Worm (Caenorhabditis elegans) whole organism, L2 larva: ENCODE data around the gene C14B9.2.

Experiments used
- C34F6.9 ChIP-seq: fragments of 150-350 bp; optimal IDR thresholded peaks from 2 replicates; lab custom pipeline; 2014; ENCODE audit warnings: missing biosample characterization, missing genetic modification characterization
- F13H6.1 ChIP-seq: sonication (generic microtip); optimal IDR thresholded peaks from 2 replicates; lab custom pipeline; 2016; ENCODE audit warnings: missing genetic modification characterization, missing compliant biosample characterization
- R02D3.7 ChIP-seq: fragments of 150-350 bp; optimal IDR thresholded peaks from 2 replicates; lab custom pipeline; 2014; ENCODE audit warnings: missing biosample characterization, missing genetic modification characterization
- Y55F3AM.14 ChIP-seq: fragments of 200-800 bp; sonication (Bioruptor generic); optimal IDR thresholded peaks from 2 replicates; lab custom pipeline; 2018; ENCODE audit warnings: mild to moderate bottlenecking, missing genetic modification characterization, missing compliant biosample characterization
- ZK546.5 ChIP-seq: sonication (generic microtip); optimal IDR thresholded peaks from 2 replicates; lab custom pipeline; 2017; ENCODE audit warnings: missing biosample characterization, missing genetic modification characterization
- alr-1 ChIP-seq: fragments of 150-350 bp; optimal IDR thresholded peaks from 2 replicates; lab custom pipeline; 2014; ENCODE audit warnings: missing biosample characterization, missing genetic modification characterization
- aly-2 ChIP-seq: fragments of 150-350 bp; optimal IDR thresholded peaks from 2 replicates; lab custom pipeline; 2014; ENCODE audit warnings: missing biosample characterization, missing genetic modification characterization
- ama-1 ChIP-seq: fragments of 150-350 bp; optimal IDR thresholded peaks from 2 replicates; lab custom pipeline; 2018; ENCODE audit warnings: inconsistent platforms
- blmp-1 ChIP-seq: sonication (generic microtip); optimal IDR thresholded peaks from 2 replicates; lab custom pipeline; 2017; ENCODE audit warnings: missing genetic modification characterization, mild to moderate bottlenecking, missing compliant biosample characterization, antibody characterized with exemption, moderate library complexity; ENCODE audit not compliant: insufficient read depth
- ceh-16 ChIP-seq: fragments of 150-350 bp; optimal IDR thresholded peaks from 2 replicates; lab custom pipeline; 2014; ENCODE audit warnings: missing biosample characterization, missing genetic modification characterization
- ceh-82 ChIP-seq: fragments of 150-350 bp; optimal IDR thresholded peaks from 2 replicates; lab custom pipeline; 2014; ENCODE audit warnings: missing biosample characterization, missing genetic modification characterization
- crh-2 ChIP-seq: sonication (generic microtip); optimal IDR thresholded peaks from 2 replicates; lab custom pipeline; 2017; ENCODE audit warnings: missing biosample characterization, missing genetic modification characterization
- dmd-4 ChIP-seq: sonication (generic microtip); optimal IDR thresholded peaks from 2 replicates; lab custom pipeline; 2017; ENCODE audit warnings: missing biosample characterization, missing genetic modification characterization
- egl-27 ChIP-seq: sonication (generic microtip); optimal IDR thresholded peaks from 3 replicates; lab custom pipeline; 2017; ENCODE audit warnings: missing biosample characterization, missing genetic modification reagents, missing genetic modification characterization
- elt-1 ChIP-seq: fragments of 150-350 bp; optimal IDR thresholded peaks from 2 replicates; lab custom pipeline; 2014; ENCODE audit warnings: missing biosample characterization, missing genetic modification characterization
- elt-3 ChIP-seq: sonication (generic microtip); optimal IDR thresholded peaks from 2 replicates; lab custom pipeline; 2017; ENCODE audit warnings: missing biosample characterization, missing genetic modification characterization
- fos-1 ChIP-seq: fragments of 150-350 bp; optimal IDR thresholded peaks from 2 replicates; lab custom pipeline; 2014; ENCODE audit warnings: missing biosample characterization, missing genetic modification characterization
- gmeb-1 ChIP-seq: fragments of 150-350 bp; optimal IDR thresholded peaks from 2 replicates; lab custom pipeline; 2014; ENCODE audit warnings: missing biosample characterization, missing genetic modification characterization
- lin-11 ChIP-seq: fragments of 150-350 bp; sonication (generic microtip); optimal IDR thresholded peaks from 2 replicates; lab custom pipeline; 2014; ENCODE audit warnings: missing biosample characterization, missing genetic modification characterization, inconsistent platforms, mixed read lengths
- lin-13 ChIP-seq: fragments of 150-350 bp; optimal IDR thresholded peaks from 2 replicates; lab custom pipeline; 2014; ENCODE audit warnings: missing biosample characterization, missing genetic modification reagents, missing genetic modification characterization
- lin-39 ChIP-seq: fragments of 150-350 bp; optimal IDR thresholded peaks from 2 replicates; lab custom pipeline; 2014; ENCODE audit warnings: missing biosample characterization, missing genetic modification reagents, missing genetic modification characterization
- lsy-2 ChIP-seq, 2 experiments: fragments of 150-350 bp in 1 of 2; sonication (generic microtip) in 1 of 2; optimal IDR thresholded peaks; 2 replicates each; lab custom pipeline; 2014 to 2017; ENCODE audit warnings: missing biosample characterization in 2 of 2, missing genetic modification characterization in 2 of 2
- mab-5 ChIP-seq: fragments of 150-350 bp; optimal IDR thresholded peaks from 2 replicates; lab custom pipeline; 2014; ENCODE audit warnings: missing biosample characterization, missing genetic modification characterization
- mbf-1 ChIP-seq: sonication (generic microtip); optimal IDR thresholded peaks from 2 replicates; lab custom pipeline; 2017; ENCODE audit warnings: missing biosample characterization, missing genetic modification characterization
- mdl-1 ChIP-seq, 2 experiments: fragments of 150-350 bp in 1 of 2; sonication (generic microtip) in 1 of 2; optimal IDR thresholded peaks; 2 replicates each; lab custom pipeline; 2017; ENCODE audit warnings: missing biosample characterization in 2 of 2, missing genetic modification characterization in 2 of 2
- nhr-10 ChIP-seq: sonication (generic microtip); optimal IDR thresholded peaks from 2 replicates; lab custom pipeline; 2017; ENCODE audit warnings: missing biosample characterization, missing genetic modification characterization
- nhr-11 ChIP-seq: fragments of 150-350 bp; optimal IDR thresholded peaks from 2 replicates; lab custom pipeline; 2014; ENCODE audit warnings: missing biosample characterization, missing genetic modification characterization
- nhr-12 ChIP-seq: fragments of 150-350 bp; optimal IDR thresholded peaks from 2 replicates; lab custom pipeline; 2014; ENCODE audit warnings: missing biosample characterization, missing genetic modification characterization
- nhr-129 ChIP-seq: fragments of 150-350 bp; optimal IDR thresholded peaks from 2 replicates; lab custom pipeline; 2014; ENCODE audit warnings: missing biosample characterization, missing genetic modification characterization
- nhr-21 ChIP-seq: fragments of 150-350 bp; optimal IDR thresholded peaks from 2 replicates; lab custom pipeline; 2014; ENCODE audit warnings: missing biosample characterization, missing genetic modification characterization
- nhr-23 ChIP-seq: fragments of 150-350 bp; optimal IDR thresholded peaks from 2 replicates; lab custom pipeline; 2014; ENCODE audit warnings: missing biosample characterization, missing genetic modification reagents, missing genetic modification characterization
- nhr-237 ChIP-seq: fragments of 150-350 bp; optimal IDR thresholded peaks from 2 replicates; lab custom pipeline; 2014; ENCODE audit warnings: missing biosample characterization, missing genetic modification characterization
- nhr-25 ChIP-seq: fragments of 150-350 bp; sonication (generic microtip); optimal IDR thresholded peaks from 3 replicates; lab custom pipeline; 2014; ENCODE audit warnings: missing biosample characterization, missing genetic modification characterization
- nhr-6 ChIP-seq: fragments of 150-350 bp; optimal IDR thresholded peaks from 2 replicates; lab custom pipeline; 2014; ENCODE audit warnings: missing biosample characterization, missing genetic modification characterization
- nhr-77 ChIP-seq: fragments of 150-350 bp; optimal IDR thresholded peaks from 2 replicates; lab custom pipeline; 2014; ENCODE audit warnings: missing biosample characterization, missing genetic modification characterization
- peb-1 ChIP-seq: fragments of 150-350 bp; optimal IDR thresholded peaks from 2 replicates; lab custom pipeline; 2014; ENCODE audit warnings: missing biosample characterization, missing genetic modification characterization
- sem-4 ChIP-seq: fragments of 150-350 bp; optimal IDR thresholded peaks from 2 replicates; lab custom pipeline; 2014; ENCODE audit warnings: missing biosample characterization, missing genetic modification reagents, missing genetic modification characterization
- skn-1 ChIP-seq: sonication (generic microtip); optimal IDR thresholded peaks from 2 replicates; lab custom pipeline; 2017; ENCODE audit warnings: missing biosample characterization, missing genetic modification characterization
- sma-3 ChIP-seq: sonication (generic microtip); optimal IDR thresholded peaks from 2 replicates; lab custom pipeline; 2016; ENCODE audit warnings: missing genetic modification reagents, missing genetic modification characterization, missing compliant biosample characterization
- sma-9 ChIP-seq, 2 experiments: fragments of 150-350 bp in 1 of 2; sonication (generic microtip) in 1 of 2; optimal IDR thresholded peaks; 2 replicates each; lab custom pipeline; 2014 to 2016; ENCODE audit warnings: missing genetic modification characterization in 2 of 2, mild to moderate bottlenecking in 1 of 2, missing biosample characterization in 1 of 2, missing compliant biosample characterization in 1 of 2, missing genetic modification reagents in 1 of 2, moderate library complexity in 1 of 2
- snpc-4 ChIP-seq: fragments of 150-350 bp; optimal IDR thresholded peaks from 2 replicates; lab custom pipeline; 2014; ENCODE audit warnings: missing biosample characterization, missing genetic modification characterization
- unc-39 ChIP-seq: fragments of 150-350 bp; optimal IDR thresholded peaks from 2 replicates; lab custom pipeline; 2014; ENCODE audit warnings: missing biosample characterization, missing genetic modification characterization
- unc-55 ChIP-seq: fragments of 150-350 bp; sonication (generic microtip); optimal IDR thresholded peaks from 3 replicates; lab custom pipeline; 2014; ENCODE audit warnings: missing biosample characterization, missing genetic modification reagents, missing genetic modification characterization
- unc-62 ChIP-seq: fragments of 150-350 bp; optimal IDR thresholded peaks from 2 replicates; lab custom pipeline; 2014; ENCODE audit warnings: missing biosample characterization, missing genetic modification reagents, missing genetic modification characterization
- zag-1 ChIP-seq: fragments of 150-350 bp; optimal IDR thresholded peaks from 2 replicates; lab custom pipeline; 2014; ENCODE audit warnings: missing biosample characterization, missing genetic modification characterization
- ztf-1 ChIP-seq: fragments of 200-800 bp; sonication (Bioruptor generic); conservative IDR thresholded peaks from 2 replicates; pipeline ENCODE4 v1.3.6; 2022; ENCODE audit warnings: missing genetic modification characterization, missing compliant biosample characterization
- ztf-11 ChIP-seq: sonication (generic microtip); optimal IDR thresholded peaks from 2 replicates; lab custom pipeline; 2017; ENCODE audit warnings: missing biosample characterization, missing genetic modification characterization
- ztf-4 ChIP-seq: fragments of 150-350 bp; optimal IDR thresholded peaks from 2 replicates; lab custom pipeline; 2014; ENCODE audit warnings: missing biosample characterization, missing genetic modification characterization

C14B9.2 gene

DNA sequence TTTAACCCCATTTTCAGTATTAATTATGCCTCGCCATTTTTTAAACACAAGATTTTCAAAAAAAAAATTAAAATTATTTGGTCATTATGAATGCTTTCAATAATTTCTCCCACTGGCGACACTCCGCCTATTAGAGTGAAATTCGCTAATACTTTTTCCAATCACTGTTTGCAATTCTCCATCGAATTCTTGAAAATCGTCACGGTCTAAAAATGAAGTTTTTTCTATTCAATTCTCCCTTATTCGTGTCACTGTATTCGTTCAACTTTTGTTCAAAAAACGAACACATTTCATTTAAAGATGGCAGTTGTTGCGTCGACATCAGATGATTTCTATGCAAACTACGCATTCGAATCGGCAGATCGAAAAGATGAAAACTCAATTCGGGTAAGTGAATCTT, 25.0 kb upstream of the C14B9.2 start, which contains the start of gene C14B9.3:
TSS of gene C14B9.3 (plus strand) at position 301 of the 400 bp plus-strand sequence.
- TF ChIP-seq nhr-11 (tag; lab: Kevin White, UChicago) = no peak
- no peak for TF ChIP-seq nhr-23 (tag; lab: Kevin White, UChicago)
- no peak for TF ChIP-seq elt-1 (tag; lab: Kevin White, UChicago)
- no peak for TF ChIP-seq gmeb-1 (tag; lab: Kevin White, UChicago)
- no peak for TF ChIP-seq alr-1 (tag; lab: Kevin White, UChicago)
- TF ChIP-seq elt-3 (tag; lab: Kevin White, UChicago) = no peak
- no peak for TF ChIP-seq ZK546.5 (tag; lab: Kevin White, UChicago)
- TF ChIP-seq R02D3.7 (tag; lab: Kevin White, UChicago) = no peak
- no peak for TF ChIP-seq lin-39 (tag; lab: Kevin White, UChicago)
- TF ChIP-seq nhr-21 (tag; lab: Kevin White, UChicago) = no peak
- TF ChIP-seq unc-39 (tag; lab: Kevin White, UChicago) = no peak
- no peak for TF ChIP-seq aly-2 (tag; lab: Kevin White, UChicago)
- no peak for TF ChIP-seq ama-1 (lab: Kevin White, UChicago)
- TF ChIP-seq, all 48 proteins: peak for 0

ce11 chrIII:8109459-8110057, 23.9 kb upstream of the C14B9.2 start:
- TF ChIP-seq crh-2 (tag; lab: Kevin White, UChicago) = peak; percentile 51
- TF ChIP-seq ZK546.5 (tag; lab: Kevin White, UChicago) = no peak
- peak; percentile 20 for TF ChIP-seq nhr-25 (tag; lab: Kevin White, UChicago)
- TF ChIP-seq sma-9 (GFP tag; optimal IDR thresholded peaks at IDR 0.05; lab: Kevin White, UChicago) = peak; percentile 66
- no peak for TF ChIP-seq sma-9 (tag; optimal IDR thresholded peaks at IDR 0.05; lab: Kevin White, UChicago)
- no peak for TF ChIP-seq mab-5 (tag; lab: Kevin White, UChicago)
- TF ChIP-seq elt-1 (tag; lab: Kevin White, UChicago) = no peak
- no peak for TF ChIP-seq nhr-23 (tag; lab: Kevin White, UChicago)
- no peak for TF ChIP-seq dmd-4 (tag; lab: Kevin White, UChicago)
- TF ChIP-seq mbf-1 (tag; lab: Kevin White, UChicago) = no peak
- TF ChIP-seq skn-1 (tag; lab: Kevin White, UChicago) = no peak
- TF ChIP-seq mdl-1 (tag; optimal IDR thresholded peaks at IDR 0.05; lab: Kevin White, UChicago) = no peak
- TF ChIP-seq lin-39 (tag; lab: Kevin White, UChicago) = no peak
- TF ChIP-seq nhr-11 (tag; lab: Kevin White, UChicago) = no peak
- TF ChIP-seq R02D3.7 (tag; lab: Kevin White, UChicago) = no peak
- TF ChIP-seq sma-3 (GFP tag; lab: Kevin White, UChicago) = peak; percentile 67
- peak; percentile 48 for TF ChIP-seq sem-4
- peak; percentile 8 for TF ChIP-seq egl-27 (tag; lab: Kevin White, UChicago)
- TF ChIP-seq nhr-237 = no peak
- no peak for TF ChIP-seq ztf-1 (GFP tag; lab: Robert Waterston, UW)
- TF ChIP-seq elt-3 (tag; lab: Kevin White, UChicago) = no peak
- TF ChIP-seq ceh-16 (tag; lab: Kevin White, UChicago) = peak; percentile 8
- peak; percentile 61 for TF ChIP-seq Y55F3AM.14 (GFP tag; lab: Kevin White, UChicago)
- peak; percentile 66 for TF ChIP-seq gmeb-1 (tag; lab: Kevin White, UChicago)
- TF ChIP-seq blmp-1 (tag; lab: Kevin White, UChicago) = no peak
- no peak for TF ChIP-seq ceh-82 (tag; lab: Kevin White, UChicago)
- TF ChIP-seq aly-2 (tag; lab: Kevin White, UChicago) = no peak
- peak; percentile 47 for TF ChIP-seq ztf-4 (tag; lab: Kevin White, UChicago)
- peak; percentile 82 for TF ChIP-seq nhr-21 (tag; lab: Kevin White, UChicago)
- no peak for TF ChIP-seq unc-62 (GFP tag; lab: Kevin White, UChicago)
- TF ChIP-seq nhr-6 (tag; lab: Kevin White, UChicago) = no peak
- TF ChIP-seq ama-1 (lab: Kevin White, UChicago) = no peak
- TF ChIP-seq nhr-129 (tag; lab: Kevin White, UChicago) = peak; percentile 84
- TF ChIP-seq peb-1 = no peak
- TF ChIP-seq lin-11 (tag; lab: Kevin White, UChicago) = peak; percentile 59
- TF ChIP-seq lin-13 (GFP tag; lab: Kevin White, UChicago) = peak; percentile 70
- no peak for TF ChIP-seq alr-1 (tag; lab: Kevin White, UChicago)
- no peak for TF ChIP-seq nhr-77 (tag; lab: Kevin White, UChicago)
- peak; percentile 73 to 81 for TF ChIP-seq lsy-2 (tag; optimal IDR thresholded peaks at IDR 0.05; lab: Kevin White, UChicago)
- no peak for TF ChIP-seq ztf-11 (tag; lab: Kevin White, UChicago)
- peak; percentile 0 for TF ChIP-seq snpc-4
- peak; percentile 33 for TF ChIP-seq fos-1 (tag; lab: Kevin White, UChicago)
- no peak for TF ChIP-seq zag-1
- TF ChIP-seq nhr-12 (tag; lab: Kevin White, UChicago) = no peak
- no peak for TF ChIP-seq nhr-10
- peak; percentile 63 for TF ChIP-seq F13H6.1
- peak; percentile 59 for TF ChIP-seq unc-55 (GFP tag; lab: Kevin White, UChicago)
- peak; percentile 75 for TF ChIP-seq C34F6.9
- TF ChIP-seq unc-39 (tag; lab: Kevin White, UChicago) = no peak
